Fruit fly (Drosophila melanogaster) whole organism, prepupa: Measurements from ENCODE around the gene CG31523.

ENCODE experiments used
- Blimp-1 ChIP-seq: fragments of 200-800 bp; sonication (Bioruptor generic); optimal IDR thresholded peaks from 3 replicates; lab custom pipeline; 2017; ENCODE audit warnings: missing biosample characterization, missing genetic modification characterization, mild to moderate bottlenecking, moderate library complexity, missing genetic modification reagents
- CG11294 ChIP-seq: fragments of 200-800 bp; sonication (Bioruptor generic); IDR thresholded peaks from 2 replicates; pipeline ENCODE4 v1.3.6; 2022; ENCODE audit warnings: missing biosample characterization, missing genetic modification characterization
- CG11902 ChIP-seq: fragments of 200-800 bp; sonication (Bioruptor generic); optimal IDR thresholded peaks from 3 replicates; lab custom pipeline; 2016; ENCODE audit warnings: missing biosample characterization, missing genetic modification characterization
- CG15336 ChIP-seq: fragments of 200-800 bp; sonication (Bioruptor generic); IDR thresholded peaks from 2 replicates; pipeline ENCODE4 v1.3.6; 2022; ENCODE audit warnings: missing biosample characterization, missing genetic modification characterization
- CG1621 ChIP-seq: fragments of 200-800 bp; sonication (Bioruptor generic); optimal IDR thresholded peaks from 3 replicates; lab custom pipeline; 2018; ENCODE audit warnings: missing biosample characterization, mild to moderate bottlenecking, missing genetic modification characterization
- CG16779 ChIP-seq: fragments of 200-800 bp; sonication (Bioruptor generic); optimal IDR thresholded peaks from 3 replicates; lab custom pipeline; 2017; ENCODE audit warnings: missing biosample characterization, mild to moderate bottlenecking, missing genetic modification characterization
- CG31627 ChIP-seq: fragments of 200-800 bp; sonication (Bioruptor generic); optimal IDR thresholded peaks from 3 replicates; lab custom pipeline; 2016; ENCODE audit warnings: missing biosample characterization, missing genetic modification characterization
- CG32006 ChIP-seq: fragments of 200-800 bp; sonication (Bioruptor generic); optimal IDR thresholded peaks from 3 replicates; lab custom pipeline; 2017; ENCODE audit warnings: missing biosample characterization, mild to moderate bottlenecking, missing genetic modification characterization
- CG3919 ChIP-seq: fragments of 200-800 bp; sonication (Bioruptor generic); optimal IDR thresholded peaks from 3 replicates; lab custom pipeline; 2016; ENCODE audit warnings: missing biosample characterization, missing genetic modification characterization
- CG4318 ChIP-seq: fragments of 200-800 bp; sonication (Bioruptor generic); optimal IDR thresholded peaks from 3 replicates; lab custom pipeline; 2017; ENCODE audit warnings: missing biosample characterization, mild to moderate bottlenecking, missing genetic modification characterization
- CG6163 ChIP-seq: fragments of 200-800 bp; sonication (Bioruptor generic); IDR thresholded peaks from 3 replicates; pipeline ENCODE4 v1.3.6; 2022; ENCODE audit warnings: missing biosample characterization, missing genetic modification characterization
- CG6276 ChIP-seq: fragments of 200-800 bp; sonication (Bioruptor generic); optimal IDR thresholded peaks from 2 replicates; lab custom pipeline; 2017; ENCODE audit warnings: missing biosample characterization, mild to moderate bottlenecking, missing genetic modification characterization
- CG6792 ChIP-seq: fragments of 200-800 bp; sonication (Bioruptor generic); optimal IDR thresholded peaks from 3 replicates; lab custom pipeline; 2016; ENCODE audit warnings: missing biosample characterization, missing genetic modification characterization
- CG6808 ChIP-seq: fragments of 200-800 bp; sonication (Bioruptor generic); optimal IDR thresholded peaks from 3 replicates; lab custom pipeline; 2017; ENCODE audit warnings: missing biosample characterization, missing genetic modification characterization, mild to moderate bottlenecking, moderate library complexity, missing genetic modification reagents
- CG6854 ChIP-seq: fragments of 200-800 bp; sonication (Bioruptor generic); optimal IDR thresholded peaks from 2 replicates; lab custom pipeline; 2017; ENCODE audit warnings: missing biosample characterization, mild to moderate bottlenecking, missing genetic modification characterization
- CG7368 ChIP-seq: fragments of 200-800 bp; sonication (Bioruptor generic); optimal IDR thresholded peaks from 3 replicates; lab custom pipeline; 2016; ENCODE audit warnings: missing biosample characterization, missing genetic modification characterization
- CG8119 ChIP-seq: fragments of 200-800 bp; sonication (Bioruptor generic); IDR thresholded peaks from 3 replicates; pipeline ENCODE4 v1.3.6; 2022; ENCODE audit warnings: missing biosample characterization, missing genetic modification characterization
- CG8632 ChIP-seq: fragments of 200-800 bp; sonication (Bioruptor generic); optimal IDR thresholded peaks from 3 replicates; lab custom pipeline; 2016; ENCODE audit warnings: missing biosample characterization, missing genetic modification characterization
- Eip75B ChIP-seq: fragments of 200-800 bp; sonication (Bioruptor generic); optimal IDR thresholded peaks from 3 replicates; lab custom pipeline; 2016; ENCODE audit warnings: missing biosample characterization, missing genetic modification characterization
- Eip78C ChIP-seq: fragments of 200-800 bp; sonication (Bioruptor generic); peaks from one replicate; lab custom pipeline; 2016; ENCODE audit warnings: missing biosample characterization, missing genetic modification characterization
- Gug ChIP-seq: fragments of 200-800 bp; sonication (Bioruptor generic); IDR thresholded peaks from 2 replicates; pipeline ENCODE4 v1.3.6; 2022; ENCODE audit warnings: missing biosample characterization, missing genetic modification characterization
- Hr38 ChIP-seq: sonication (Bioruptor generic); optimal IDR thresholded peaks from 2 replicates; lab custom pipeline; 2016; ENCODE audit warnings: missing biosample characterization, missing genetic modification characterization
- Hr39 ChIP-seq: fragments of 200-800 bp; sonication (Bioruptor generic); optimal IDR thresholded peaks from 2 replicates; lab custom pipeline; 2016; ENCODE audit warnings: missing biosample characterization, missing genetic modification characterization
- Lpt ChIP-seq: fragments of 200-800 bp; sonication (Bioruptor generic); optimal IDR thresholded peaks from 3 replicates; lab custom pipeline; 2016; ENCODE audit warnings: missing biosample characterization, missing genetic modification characterization
- Met ChIP-seq: fragments of 200-800 bp; sonication (Bioruptor generic); optimal IDR thresholded peaks from 3 replicates; lab custom pipeline; 2016; ENCODE audit warnings: missing biosample characterization, missing genetic modification characterization
- OdsH ChIP-seq: fragments of 200-800 bp; sonication (Bioruptor generic); optimal IDR thresholded peaks from 3 replicates; lab custom pipeline; 2016; ENCODE audit warnings: missing biosample characterization, missing genetic modification characterization
- Smox ChIP-seq: fragments of 200-800 bp; sonication (Bioruptor generic); optimal IDR thresholded peaks from 3 replicates; lab custom pipeline; 2016; ENCODE audit warnings: missing biosample characterization, missing genetic modification characterization
- Sox102F ChIP-seq: fragments of 200-800 bp; sonication (Bioruptor generic); optimal IDR thresholded peaks from 2 replicates; lab custom pipeline; 2016; ENCODE audit warnings: missing biosample characterization, mild to moderate bottlenecking, missing genetic modification characterization
- Sox14 ChIP-seq: fragments of 200-800 bp; sonication (Bioruptor generic); optimal IDR thresholded peaks from 3 replicates; lab custom pipeline; 2016; ENCODE audit warnings: missing biosample characterization, missing genetic modification characterization
- Sox15 ChIP-seq: fragments of 200-800 bp; sonication (Bioruptor generic); optimal IDR thresholded peaks from 3 replicates; lab custom pipeline; 2016; ENCODE audit warnings: missing biosample characterization, missing genetic modification characterization
- eg ChIP-seq: fragments of 200-800 bp; sonication (Bioruptor generic); IDR thresholded peaks from 3 replicates; pipeline ENCODE4 v1.3.6; 2022; ENCODE audit warnings: missing biosample characterization, missing genetic modification characterization
- esn ChIP-seq: fragments of 200-800 bp; sonication (Bioruptor generic); optimal IDR thresholded peaks from 2 replicates; lab custom pipeline; 2016; ENCODE audit warnings: missing biosample characterization, mild to moderate bottlenecking, missing genetic modification characterization, moderate library complexity
- fd85E ChIP-seq: fragments of 200-800 bp; sonication (Bioruptor generic); optimal IDR thresholded peaks from 3 replicates; lab custom pipeline; 2016; ENCODE audit warnings: missing biosample characterization, missing genetic modification characterization
- fkh ChIP-seq: fragments of 200-800 bp; sonication (Bioruptor generic); optimal IDR thresholded peaks from 3 replicates; lab custom pipeline; 2017; ENCODE audit warnings: missing biosample characterization, mild to moderate bottlenecking, missing genetic modification characterization, moderate library complexity
- lz ChIP-seq: fragments of 200-800 bp; sonication (Bioruptor generic); optimal IDR thresholded peaks from 3 replicates; lab custom pipeline; 2016; ENCODE audit warnings: missing biosample characterization, missing genetic modification characterization
- net ChIP-seq: fragments of 200-800 bp; sonication (Bioruptor generic); optimal IDR thresholded peaks from 3 replicates; lab custom pipeline; 2016; ENCODE audit warnings: missing biosample characterization, missing genetic modification characterization
- ss ChIP-seq, 2 experiments: fragments of 200-800 bp; sonication (Bioruptor generic); optimal IDR thresholded peaks; 2 replicates in 1 of 2; 3 replicates in 1 of 2; lab custom pipeline; 2017 to 2018; ENCODE audit warnings: mild to moderate bottlenecking in 2 of 2, missing biosample characterization in 2 of 2, missing genetic modification characterization in 2 of 2, moderate library complexity in 1 of 2
- svp ChIP-seq: fragments of 200-800 bp; sonication (Bioruptor generic); peaks from one replicate; lab custom pipeline; 2016; ENCODE audit warnings: missing biosample characterization, missing genetic modification characterization
- vri ChIP-seq: fragments of 200-800 bp; sonication (Bioruptor generic); optimal IDR thresholded peaks from 3 replicates; lab custom pipeline; 2016; ENCODE audit warnings: missing biosample characterization, mild to moderate bottlenecking, missing genetic modification characterization

The CG31523 gene

DNA sequence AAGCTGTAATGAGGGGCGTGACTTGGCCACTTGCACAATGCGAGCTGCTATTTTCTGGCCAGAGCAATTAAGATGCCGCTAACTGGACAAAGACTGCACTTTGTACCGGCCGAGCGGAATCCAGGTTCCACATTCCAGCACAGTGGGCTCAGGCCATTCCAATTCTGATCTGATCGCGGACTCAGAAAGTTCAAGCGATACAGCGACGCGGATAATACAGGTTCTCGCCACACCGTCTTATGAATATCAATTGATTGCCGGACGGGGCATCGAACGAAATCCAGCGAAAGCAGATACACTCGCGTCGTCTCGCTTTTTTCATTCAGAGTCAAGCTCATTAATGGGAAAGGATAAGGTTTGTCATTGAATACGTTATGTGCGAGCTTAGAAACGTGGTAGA is 10.1 kb downstream of the CG31523 start (continued):
- no peak for TF ChIP-seq CG11902 (GFP tag; lab: Kevin White, UChicago)
- no peak for TF ChIP-seq Eip75B (GFP tag; lab: Kevin White, UChicago)
- no peak for TF ChIP-seq Sox15 (GFP tag; lab: Kevin White, UChicago)
- no peak for TF ChIP-seq CG7368 (GFP tag; lab: Kevin White, UChicago)
- 0 out of 3 replicates have a peak, but pooled peaks have one; percentile 26 for TF ChIP-seq eg
- no peak for TF ChIP-seq fkh (GFP tag; lab: Kevin White, UChicago)
- TF ChIP-seq, all 60 proteins: peak for 13

DNA sequence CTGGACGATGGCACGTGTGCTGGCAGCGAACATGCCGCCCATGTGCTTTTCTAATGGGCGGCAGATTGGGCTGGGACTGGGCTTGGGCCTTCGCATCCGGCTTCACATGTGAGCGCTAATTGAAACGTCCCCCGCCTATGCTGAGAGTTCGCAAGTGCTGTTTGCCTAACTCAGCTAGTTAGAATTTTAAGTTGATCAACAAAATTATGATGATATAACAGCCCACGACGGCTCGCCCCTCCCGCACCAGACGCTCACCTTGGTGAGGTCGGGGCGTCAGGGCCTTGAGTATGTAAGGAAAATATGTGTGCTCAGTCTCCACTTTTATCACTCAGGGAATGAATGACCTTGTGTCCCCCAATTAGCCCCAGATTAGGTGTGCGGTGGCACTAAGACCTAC is 12.1 kb downstream of the CG31523 start:
- TF ChIP-seq fkh (GFP tag; lab: Kevin White, UChicago) (peak; percentile 62), CG8632 (no peak), Hr39 (no peak)

DNA sequence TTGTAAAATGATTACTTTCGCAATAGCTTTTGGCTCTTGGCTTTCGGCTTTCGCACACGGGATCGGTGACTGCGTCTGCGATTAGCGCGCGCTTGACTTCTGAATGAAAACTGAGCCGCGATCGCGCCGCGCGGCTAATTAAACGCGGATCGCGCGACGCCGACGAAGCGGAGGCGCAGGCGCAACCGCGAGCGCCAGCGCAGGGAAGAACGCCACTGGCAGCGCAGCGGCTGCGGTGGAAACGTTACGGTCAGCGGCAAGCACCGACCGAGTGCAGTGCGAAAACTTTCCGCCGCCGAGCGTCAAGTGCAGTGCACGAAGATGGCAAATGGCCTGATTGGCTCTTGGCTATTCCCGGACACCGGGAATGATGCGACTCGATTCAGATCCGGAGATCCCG is 16.2 kb downstream of the CG31523 start, which contains the start of gene CG31522:
TSS of gene CG31522 (minus strand) at position 101 of the 400 bp plus-strand sequence.
- TF ChIP-seq CG32006 (GFP tag; lab: Kevin White, UChicago) (no peak), svp (GFP tag; lab: Kevin White, UChicago) (no peak), Eip78C (GFP tag; lab: Kevin White, UChicago) (peak; percentile 34), CG1621 (tag; lab: Kevin White, UChicago) (peak; percentile 26)

dm6 chr3R:4458272-4458671 is 20.7 kb downstream of the CG31523 start:
- no peak for TF ChIP-seq CG8119 (GFP tag; lab: Robert Waterston, UW)
- TF ChIP-seq CG11294 (GFP tag; lab: Robert Waterston, UW): no peak
- TF ChIP-seq CG1621 (tag; lab: Kevin White, UChicago): no peak
- no peak for TF ChIP-seq Blimp-1 (GFP tag; lab: Kevin White, UChicago)
- no peak for TF ChIP-seq Sox102F
- TF ChIP-seq Smox (GFP tag; lab: Kevin White, UChicago): no peak
- TF ChIP-seq Eip78C (GFP tag; lab: Kevin White, UChicago): no peak
- TF ChIP-seq ss (GFP tag; optimal IDR thresholded peaks at IDR 0.05; lab: Kevin White, UChicago): no peak
- no peak for TF ChIP-seq svp (GFP tag; lab: Kevin White, UChicago)
- TF ChIP-seq Eip75B (GFP tag; lab: Kevin White, UChicago): no peak
- no peak for TF ChIP-seq CG8632
- TF ChIP-seq CG6276: no peak
- no peak for TF ChIP-seq Gug (GFP tag; lab: Robert Waterston, UW)

dm6 chr3R:4457625-4458024 is 21.4 kb downstream of the CG31523 start:
- TF ChIP-seq fkh (GFP tag; lab: Kevin White, UChicago): peak; percentile 63
- no peak for TF ChIP-seq CG31627 (GFP tag; lab: Kevin White, UChicago)

DNA sequence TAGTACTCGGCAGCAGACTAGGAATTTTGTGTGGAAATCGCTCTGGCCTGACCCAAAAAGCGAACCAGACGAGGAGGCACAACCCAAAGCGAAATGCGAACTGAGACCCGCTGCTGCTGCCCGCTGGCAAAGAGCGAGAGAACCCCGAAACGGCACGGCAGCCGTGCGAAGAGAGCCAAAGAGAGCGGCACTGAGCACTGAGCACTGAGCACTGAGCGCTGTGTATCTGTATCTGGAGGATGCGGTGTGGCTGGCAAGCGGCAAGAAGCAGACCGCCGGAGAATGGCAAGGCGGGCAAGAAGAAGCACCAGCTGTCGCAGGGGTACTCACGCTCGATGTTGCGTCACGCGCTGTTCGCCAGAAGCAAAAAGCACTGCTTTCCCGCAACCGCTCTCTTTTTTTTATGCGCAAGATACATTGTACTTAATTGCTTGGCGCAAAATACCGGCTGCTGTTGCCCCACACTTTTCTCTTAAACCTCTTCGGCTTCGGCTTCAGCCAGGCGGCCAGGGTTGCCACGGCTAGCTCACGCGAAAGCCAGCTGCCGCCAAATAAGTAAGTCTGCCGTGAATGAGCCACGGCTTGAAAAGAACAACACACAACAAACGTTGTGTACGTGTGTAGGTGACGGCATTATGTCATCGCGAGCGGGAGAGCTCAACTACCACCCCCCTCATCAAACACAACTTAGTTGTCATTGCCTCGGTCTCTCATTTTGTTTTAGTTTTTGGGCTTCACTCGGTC is 25.6 kb downstream of the CG31523 start:
- TF ChIP-seq Eip75B (GFP tag; lab: Kevin White, UChicago) (peak; percentile 8), Smox (GFP tag; lab: Kevin White, UChicago) (no peak), ss (GFP tag; optimal IDR thresholded peaks at IDR 0.05; lab: Kevin White, UChicago) (peak; percentile 48 to 62), CG6276 (no peak), CG6854 (GFP tag; lab: Kevin White, UChicago) (peak; percentile 84), CG15336 (GFP tag; lab: Robert Waterston, UW) (peak; percentile 48; the same call in 1 of the 2 replicates), CG4318 (GFP tag; lab: Kevin White, UChicago) (no peak), CG8119 (GFP tag; lab: Robert Waterston, UW) (peak; percentile 60; the same call in 1 of the 3 replicates), CG11294 (GFP tag; lab: Robert Waterston, UW) (no peak), Met (GFP tag; lab: Kevin White, UChicago) (peak; percentile 1), CG16779 (tag; lab: Kevin White, UChicago) (peak; percentile 71), esn (peak; percentile 15), CG6792 (GFP tag; lab: Kevin White, UChicago) (peak; percentile 14), net (GFP tag; lab: Kevin White, UChicago) (peak; percentile 27), vri (GFP tag; lab: Kevin White, UChicago) (peak; percentile 99), Sox14 (GFP tag; lab: Kevin White, UChicago) (peak; percentile 37), fd85E (no peak), lz (GFP tag; lab: Kevin White, UChicago) (no peak), CG3919 (peak; percentile 30), OdsH (GFP tag; lab: Kevin White, UChicago) (no peak), CG6163 (GFP tag; lab: Robert Waterston, UW) (peak; percentile 63; the same call in 2 of the 3 replicates), Hr39 (no peak), Hr38 (GFP tag; lab: Kevin White, UChicago) (no peak), Eip78C (GFP tag; lab: Kevin White, UChicago) (peak; percentile 66), Lpt (peak; percentile 16), CG6808 (GFP tag; lab: Kevin White, UChicago) (peak; percentile 24), fkh (GFP tag; lab: Kevin White, UChicago) (peak; percentile 54), svp (GFP tag; lab: Kevin White, UChicago) (peak; percentile 73)
